Fruit fly (Drosophila melanogaster): ENCODE measurements around the gene CG4440.
A peak's percentile ranks its signal among the peaks of the same experiment; 100 is the strongest.

Gene CG4440

DNA sequence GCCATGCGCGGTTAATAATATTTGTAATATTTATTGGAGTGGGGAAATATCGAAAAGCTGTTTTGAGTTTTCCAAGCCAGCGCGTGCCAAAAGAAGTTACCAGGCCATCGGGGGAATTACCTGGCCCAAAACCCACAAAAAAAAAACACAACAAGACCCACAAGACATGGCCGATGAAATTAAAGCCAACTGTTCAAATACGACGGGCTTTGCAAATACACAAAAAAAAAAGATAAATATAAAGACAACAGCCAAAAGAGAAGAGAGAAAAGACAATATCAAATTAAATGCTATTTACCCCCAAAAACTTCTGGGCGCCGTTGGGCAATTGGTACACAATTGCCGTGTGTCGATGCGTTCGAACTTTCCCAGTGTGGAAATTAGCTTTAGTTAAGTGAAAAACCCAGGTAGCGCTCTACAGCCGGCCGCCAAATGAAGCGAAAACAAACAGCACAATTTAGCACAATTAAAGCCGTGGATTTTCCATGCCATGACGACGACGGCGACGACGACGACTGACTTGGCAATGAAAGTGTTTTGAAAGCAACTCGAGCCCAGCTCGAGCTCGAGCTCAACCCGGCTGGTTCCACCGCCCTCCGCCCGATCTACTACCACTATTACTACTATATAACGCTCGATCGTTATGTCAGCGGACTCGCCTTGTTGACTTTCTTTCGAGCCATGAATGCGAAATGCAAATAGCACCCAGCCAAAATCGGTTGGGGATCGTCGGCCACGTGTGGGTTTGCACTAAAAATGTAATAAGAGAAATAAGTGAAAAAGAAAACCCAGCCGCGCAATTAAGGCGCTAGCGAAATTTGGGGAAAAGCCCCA is 11.7 kb upstream of the CG4440 start (continued):
- TF ChIP-seq Myb (GFP tag; optimal IDR thresholded peaks at IDR 0.05) (peak; percentile 13), CG16779 (GFP tag; IDR thresholded peaks at IDR 0.05) (no peak), gro (GFP tag; optimal IDR thresholded peaks at IDR 0.05) (peak; percentile 39), Opbp (GFP tag; IDR thresholded peaks at IDR 0.05; ENCODE audit: partially characterized antibody) (no peak), Bgb (GFP tag; IDR thresholded peaks at IDR 0.05; ENCODE audit: partially characterized antibody) (no peak), dm (GFP tag; optimal IDR thresholded peaks at IDR 0.05) (no peak), HLH54F (GFP tag; optimal IDR thresholded peaks at IDR 0.05) (no peak), CG31441 (GFP tag; IDR thresholded peaks at IDR 0.05) (peak; percentile 24; the same call in 1 of the 2 replicates), vvl (GFP tag; IDR thresholded peaks at IDR 0.05) (peak; percentile 19; the same call in 1 of the 2 replicates), Nf-YC (tag; optimal IDR thresholded peaks at IDR 0.05) (no peak), fd102C (GFP tag; optimal IDR thresholded peaks at IDR 0.05) (no peak), Sox100B (GFP tag; optimal IDR thresholded peaks at IDR 0.05) (peak; percentile 45), ATbp (GFP tag; optimal IDR thresholded peaks at IDR 0.05) (peak; percentile 91), peb (GFP tag; IDR thresholded peaks at IDR 0.05) (no peak), Fer2 (tag; optimal IDR thresholded peaks at IDR 0.05) (peak; percentile 12), NFAT (GFP tag; IDR thresholded peaks at IDR 0.05) (0 out of 2 replicates have a peak, but pooled peaks have one; percentile 34), sima (GFP tag; optimal IDR thresholded peaks at IDR 0.05) (no peak), sim (GFP tag; IDR thresholded peaks at IDR 0.05) (no peak), toy (GFP tag; IDR thresholded peaks at IDR 0.05) (no peak), CG3281 (GFP tag; optimal IDR thresholded peaks at IDR 0.05) (peak; percentile 11), mirr (GFP tag; optimal IDR thresholded peaks at IDR 0.05) (no peak), CG31388 (GFP tag; optimal IDR thresholded peaks at IDR 0.05) (no peak), yki (optimal IDR thresholded peaks at IDR 0.05) (no peak), shn (GFP tag; optimal IDR thresholded peaks at IDR 0.05) (no peak), YL-1 (GFP tag; optimal IDR thresholded peaks at IDR 0.05) (peak; percentile 44), kah (GFP tag; optimal IDR thresholded peaks at IDR 0.05) (peak; percentile 2), Dref (GFP tag; IDR thresholded peaks at IDR 0.05) (no peak), ab (GFP tag; optimal IDR thresholded peaks at IDR 0.05) (no peak), chm (GFP tag; IDR thresholded peaks at IDR 0.05) (0 out of 2 replicates have a peak, but pooled peaks have one; percentile 38), bowl (GFP tag; IDR thresholded peaks at IDR 0.05) (peak; percentile 4; the same call in 1 of the 2 replicates), CG8281 (tag; optimal IDR thresholded peaks at IDR 0.05) (no peak), prd (optimal IDR thresholded peaks at IDR 0.05) (no peak), prd (GFP tag; IDR thresholded peaks at IDR 0.05) (no peak), gcm (GFP tag; optimal IDR thresholded peaks at IDR 0.05) (peak; percentile 8), CG14050 (GFP tag; IDR thresholded peaks at IDR 0.05) (no peak), B-H2 (GFP tag; optimal IDR thresholded peaks at IDR 0.05) (peak; percentile 58), CG9817 (tag; optimal IDR thresholded peaks at IDR 0.05) (peak; percentile 18), CG9932 (GFP tag; IDR thresholded peaks at IDR 0.05) (peak; percentile 46; the same call in 1 of the 2 replicates), Ets97D (GFP tag; optimal IDR thresholded peaks at IDR 0.05) (no peak), CG17568 (GFP tag; optimal IDR thresholded peaks at IDR 0.05) (peak; percentile 67), H15 (GFP tag; IDR thresholded peaks at IDR 0.05) (no peak), sens (GFP tag) (peak; percentile 83), Gug (GFP tag; IDR thresholded peaks at IDR 0.05) (no peak), CG4282 (GFP tag; optimal IDR thresholded peaks at IDR 0.05) (no peak), Gsc (GFP tag; IDR thresholded peaks at IDR 0.05) (no peak), CG8478 (optimal IDR thresholded peaks at IDR 0.05) (no peak), CG10209 (GFP tag; optimal IDR thresholded peaks at IDR 0.05) (peak; percentile 20), CG1233 (GFP tag; optimal IDR thresholded peaks at IDR 0.05) (peak; percentile 15), Usf (GFP tag; optimal IDR thresholded peaks at IDR 0.05) (no peak), slp2 (GFP tag; optimal IDR thresholded peaks at IDR 0.05) (peak; percentile 24), CG4707 (GFP tag; optimal IDR thresholded peaks at IDR 0.05) (peak; percentile 54)
